Fruit fly (Drosophila melanogaster) whole organism, prepupa: ENCODE measurements around the gene CG31898.

ENCODE experiments used
- CG32006 ChIP-seq: fragments of 200-800 bp; sonication (Bioruptor generic); optimal IDR thresholded peaks from 3 replicates; lab custom pipeline; 2017; ENCODE audit warnings: missing biosample characterization, mild to moderate bottlenecking, missing genetic modification characterization
- CG6808 ChIP-seq: fragments of 200-800 bp; sonication (Bioruptor generic); optimal IDR thresholded peaks from 3 replicates; lab custom pipeline; 2017; ENCODE audit warnings: missing biosample characterization, missing genetic modification characterization, mild to moderate bottlenecking, moderate library complexity, missing genetic modification reagents
- CG6854 ChIP-seq: fragments of 200-800 bp; sonication (Bioruptor generic); optimal IDR thresholded peaks from 2 replicates; lab custom pipeline; 2017; ENCODE audit warnings: missing biosample characterization, mild to moderate bottlenecking, missing genetic modification characterization

DNA sequence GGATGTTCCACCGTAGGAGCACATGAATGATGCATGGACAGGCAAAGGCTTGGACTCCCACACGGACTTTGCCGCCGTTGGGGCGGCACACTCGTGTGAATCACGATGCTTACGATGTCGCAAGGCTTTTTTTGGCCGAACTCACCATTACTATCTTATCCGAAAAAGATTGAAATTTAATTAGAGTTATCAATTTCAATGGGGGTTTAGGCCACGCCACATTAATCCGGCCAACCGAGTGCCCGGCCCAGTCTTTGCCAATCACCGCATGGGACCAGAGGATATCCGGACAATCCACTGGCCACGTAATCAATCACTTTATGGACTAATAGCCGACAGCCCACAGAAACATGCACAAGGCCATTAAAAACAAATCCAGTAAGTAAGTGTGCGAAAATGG is 28.0 kb upstream of the CG31898 start:
- TF ChIP-seq CG32006 (GFP tag; lab: Kevin White, UChicago) (no peak), CG6854 (GFP tag; lab: Kevin White, UChicago) (no peak), CG6808 (GFP tag; lab: Kevin White, UChicago) (no peak)
